Fruit fly (Drosophila melanogaster) whole organism, embryonic: Measurements from ENCODE around the gene CG17187.
A peak's percentile ranks its signal among the peaks of the same experiment; 100 is the strongest.

Experiments
- CG10147 ChIP-seq: fragments of 200-800 bp; sonication (Bioruptor generic); optimal IDR thresholded peaks from 2 replicates; lab custom pipeline; 2019; ENCODE audit warnings: missing biosample characterization, mild to moderate bottlenecking, missing genetic modification characterization, moderate library complexity
- CG10366 ChIP-seq: fragments of 200-800 bp; sonication (Bioruptor generic); IDR thresholded peaks from 2 replicates; pipeline ENCODE4 v1.3.6; 2022; ENCODE audit warnings: missing biosample characterization, missing genetic modification characterization
- CG10431 ChIP-seq: fragments of 200-800 bp; sonication (Bioruptor generic); optimal IDR thresholded peaks from 3 replicates; lab custom pipeline; 2018; ENCODE audit warnings: missing biosample characterization, mild to moderate bottlenecking, missing genetic modification characterization
- CG10462 ChIP-seq: fragments of 200-800 bp; sonication (Bioruptor generic); optimal IDR thresholded peaks from 2 replicates; lab custom pipeline; 2016; ENCODE audit warnings: missing biosample characterization, missing genetic modification characterization
- CG11085 ChIP-seq: fragments of 200-800 bp; sonication (Bioruptor generic); IDR thresholded peaks from 2 replicates; pipeline ENCODE4 v1.3.6; 2022; ENCODE audit warnings: missing biosample characterization, missing genetic modification characterization
- CG14710 ChIP-seq: fragments of 200-800 bp; sonication (Bioruptor generic); optimal IDR thresholded peaks from 3 replicates; lab custom pipeline; 2019; ENCODE audit warnings: missing biosample characterization, mild to moderate bottlenecking, missing genetic modification characterization, moderate library complexity
- CG17385 ChIP-seq: fragments of 200-800 bp; sonication (Bioruptor generic); optimal IDR thresholded peaks from 3 replicates; lab custom pipeline; 2018; ENCODE audit warnings: missing biosample characterization, mild to moderate bottlenecking, missing genetic modification characterization
- CG2712 ChIP-seq: fragments of 200-800 bp; optimal IDR thresholded peaks from 3 replicates; lab custom pipeline; 2019; ENCODE audit warnings: missing biosample characterization, mild to moderate bottlenecking, missing genetic modification characterization, moderate library complexity
- CG30403 ChIP-seq: fragments of 200-800 bp; sonication (Bioruptor generic); optimal IDR thresholded peaks from 3 replicates; lab custom pipeline; 2016; ENCODE audit warnings: missing biosample characterization, missing genetic modification characterization
- CG31388 ChIP-seq: fragments of 200-800 bp; sonication (Bioruptor generic); optimal IDR thresholded peaks from 2 replicates; lab custom pipeline; 2016; ENCODE audit warnings: missing biosample characterization, missing genetic modification characterization
- CG33213 ChIP-seq: fragments of 200-800 bp; sonication (Bioruptor generic); optimal IDR thresholded peaks from 3 replicates; lab custom pipeline; 2016; ENCODE audit warnings: missing biosample characterization, missing genetic modification characterization
- CG34422 ChIP-seq: fragments of 200-800 bp; sonication (Bioruptor generic); IDR thresholded peaks from 3 replicates; pipeline ENCODE4 v1.3.6; 2022; ENCODE audit warnings: missing biosample characterization, missing genetic modification characterization
- CG4730 ChIP-seq: fragments of 200-800 bp; sonication (Bioruptor generic); IDR thresholded peaks from 2 replicates; pipeline ENCODE4 v1.3.6; 2022; ENCODE audit warnings: missing biosample characterization, missing genetic modification characterization
- CG4820 ChIP-seq: fragments of 200-800 bp; sonication (Bioruptor generic); optimal IDR thresholded peaks from 3 replicates; lab custom pipeline; 2016; ENCODE audit warnings: missing biosample characterization, missing genetic modification characterization
- CG6683 ChIP-seq: fragments of 200-800 bp; sonication (Bioruptor generic); optimal IDR thresholded peaks from 2 replicates; lab custom pipeline; 2017; ENCODE audit warnings: missing biosample characterization, mild to moderate bottlenecking, missing genetic modification characterization, missing genetic modification reagents
- CG7372 ChIP-seq: fragments of 200-800 bp; sonication (Bioruptor generic); IDR thresholded peaks from 2 replicates; pipeline ENCODE4 v1.3.6; 2022; ENCODE audit warnings: missing biosample characterization, missing genetic modification characterization
- CG7745 ChIP-seq: fragments of 200-800 bp; sonication (Bioruptor generic); optimal IDR thresholded peaks from 2 replicates; lab custom pipeline; 2018; ENCODE audit warnings: missing biosample characterization, mild to moderate bottlenecking, missing genetic modification characterization, moderate library complexity
- CG7786 ChIP-seq: fragments of 200-800 bp; sonication (Bioruptor generic); optimal IDR thresholded peaks from 2 replicates; lab custom pipeline; 2016; ENCODE audit warnings: missing biosample characterization, missing genetic modification characterization
- CG7928 ChIP-seq: fragments of 200-800 bp; sonication (Bioruptor generic); optimal IDR thresholded peaks from 2 replicates; lab custom pipeline; 2017; ENCODE audit warnings: missing biosample characterization, mild to moderate bottlenecking, missing genetic modification characterization
- CG8388 ChIP-seq: fragments of 200-800 bp; sonication (Bioruptor generic); optimal IDR thresholded peaks from 2 replicates; lab custom pipeline; 2019; ENCODE audit warnings: missing biosample characterization, mild to moderate bottlenecking, missing genetic modification characterization, moderate library complexity
- CG8924 ChIP-seq: fragments of 200-800 bp; optimal IDR thresholded peaks from 3 replicates; lab custom pipeline; 2019; ENCODE audit warnings: missing biosample characterization, mild to moderate bottlenecking, missing genetic modification characterization, moderate library complexity
- CG9817 ChIP-seq: fragments of 200-800 bp; sonication (Bioruptor generic); optimal IDR thresholded peaks from 2 replicates; lab custom pipeline; 2018; ENCODE audit warnings: missing biosample characterization, mild to moderate bottlenecking, missing genetic modification characterization, moderate library complexity
- Dp ChIP-seq: fragments of 200-800 bp; sonication (Bioruptor generic); optimal IDR thresholded peaks from 2 replicates; lab custom pipeline; 2018; ENCODE audit warnings: missing biosample characterization, mild to moderate bottlenecking, missing genetic modification characterization, moderate library complexity
- E2f1 ChIP-seq: fragments of 200-800 bp; sonication (Bioruptor generic); IDR thresholded peaks from 2 replicates; pipeline ENCODE4 v1.3.6; 2022; ENCODE audit warnings: missing biosample characterization, missing genetic modification characterization
- E2f2 ChIP-seq: fragments of 200-800 bp; sonication (Bioruptor generic); IDR thresholded peaks from 2 replicates; pipeline ENCODE4 v1.3.6; 2022; ENCODE audit warnings: missing biosample characterization, missing genetic modification characterization
- Ets97D ChIP-seq: fragments of 200-800 bp; sonication (Bioruptor generic); optimal IDR thresholded peaks from 3 replicates; lab custom pipeline; 2016; ENCODE audit warnings: missing biosample characterization, missing genetic modification characterization
- HmgZ ChIP-seq: fragments of 200-800 bp; sonication (Bioruptor generic); optimal IDR thresholded peaks from 2 replicates; lab custom pipeline; 2018; ENCODE audit warnings: missing biosample characterization, mild to moderate bottlenecking, missing genetic modification characterization
- MESR4 ChIP-seq: fragments of 200-800 bp; sonication (Bioruptor generic); optimal IDR thresholded peaks from 2 replicates; lab custom pipeline; 2018; ENCODE audit warnings: missing biosample characterization, mild to moderate bottlenecking, missing genetic modification characterization, moderate library complexity
- Med ChIP-seq: fragments of 200-800 bp; sonication (Bioruptor generic); peaks from one replicate; lab custom pipeline; 2016; ENCODE audit warnings: missing biosample characterization, missing genetic modification characterization, mild to moderate bottlenecking, inconsistent platforms, moderate library complexity
- Pdp1 ChIP-seq, 2 experiments: fragments of 200-800 bp; sonication (Bioruptor generic); optimal IDR thresholded peaks; 3 replicates each; lab custom pipeline; 2016; ENCODE audit warnings: missing biosample characterization in 2 of 2, missing genetic modification characterization in 2 of 2, mild to moderate bottlenecking in 1 of 2, moderate library complexity in 1 of 2
- Rfx ChIP-seq: fragments of 200-800 bp; sonication (Bioruptor generic); IDR thresholded peaks from 2 replicates; pipeline ENCODE4 v1.3.6; 2022; ENCODE audit warnings: missing biosample characterization, missing genetic modification characterization
- Xrp1 ChIP-seq: fragments of 200-800 bp; sonication (Bioruptor generic); IDR thresholded peaks from 2 replicates; pipeline ENCODE4 v1.3.6; 2022; ENCODE audit warnings: missing biosample characterization, missing genetic modification characterization
- al ChIP-seq: fragments of 200-800 bp; sonication (Bioruptor generic); IDR thresholded peaks from 2 replicates; pipeline ENCODE4 v1.3.6; 2022; ENCODE audit warnings: missing biosample characterization, missing genetic modification characterization
- croc ChIP-seq: fragments of 200-800 bp; sonication (Bioruptor generic); conservative IDR thresholded peaks from 3 replicates; pipeline ENCODE4 v1.3.6; 2022; ENCODE audit warnings: missing biosample characterization, missing genetic modification characterization
- dati ChIP-seq: fragments of 200-800 bp; sonication (Bioruptor generic); IDR thresholded peaks from 2 replicates; pipeline ENCODE4 v1.3.6; 2022; ENCODE audit warnings: missing biosample characterization, missing genetic modification characterization
- exex ChIP-seq: fragments of 200-800 bp; sonication (Bioruptor generic); optimal IDR thresholded peaks from 4 replicates; lab custom pipeline; 2018; ENCODE audit warnings: missing biosample characterization, mild to moderate bottlenecking, missing genetic modification characterization, moderate library complexity
- gfzf ChIP-seq: fragments of 200-800 bp; sonication (Bioruptor generic); optimal IDR thresholded peaks from 2 replicates; lab custom pipeline; 2016; ENCODE audit warnings: missing biosample characterization, mild to moderate bottlenecking, missing genetic modification characterization, moderate library complexity
- grau ChIP-seq: fragments of 200-800 bp; optimal IDR thresholded peaks from 3 replicates; lab custom pipeline; 2019; ENCODE audit warnings: missing biosample characterization, mild to moderate bottlenecking, missing genetic modification characterization, moderate library complexity
- grn ChIP-seq: fragments of 200-800 bp; sonication (Bioruptor generic); optimal IDR thresholded peaks from 3 replicates; lab custom pipeline; 2017; ENCODE audit warnings: missing biosample characterization, missing genetic modification characterization
- ken ChIP-seq: fragments of 200-800 bp; sonication (Bioruptor generic); IDR thresholded peaks from 3 replicates; pipeline ENCODE4 v1.3.6; 2022; ENCODE audit warnings: missing biosample characterization, missing genetic modification characterization
- pan ChIP-seq, 4 experiments: fragments of >200 bp in 3 of 4; fragments of 200-800 bp in 1 of 4; sonication (Bioruptor generic) in 1 of 4; optimal IDR thresholded peaks in 3 of 4; IDR thresholded peaks in 1 of 4; 2 replicates each; pipeline versions ENCODE4 v1.3.6 to Lab custom; 2017 to 2022; ENCODE audit warnings: missing biosample characterization in 2 of 4, missing genetic modification characterization in 2 of 4, mixed read lengths in 1 of 4
- pzg ChIP-seq: fragments of 200-800 bp; sonication (Bioruptor generic); optimal IDR thresholded peaks from 3 replicates; lab custom pipeline; 2018; ENCODE audit warnings: missing biosample characterization, mild to moderate bottlenecking, missing genetic modification characterization, moderate library complexity
- row ChIP-seq: fragments of 200-800 bp; sonication (Bioruptor generic); IDR thresholded peaks from 3 replicates; pipeline ENCODE4 v1.3.6; 2022; ENCODE audit warnings: missing biosample characterization, missing genetic modification characterization
- slbo ChIP-seq: fragments of 200-800 bp; sonication (Bioruptor generic); IDR thresholded peaks from 2 replicates; pipeline ENCODE4 v1.3.6; 2022; ENCODE audit warnings: missing biosample characterization, missing genetic modification characterization
- stwl ChIP-seq: fragments of 200-800 bp; sonication (Bioruptor generic); optimal IDR thresholded peaks from 3 replicates; lab custom pipeline; 2018; ENCODE audit warnings: missing biosample characterization, mild to moderate bottlenecking, missing genetic modification characterization, moderate library complexity
- unpg ChIP-seq: fragments of 200-800 bp; sonication (Bioruptor generic); optimal IDR thresholded peaks from 3 replicates; lab custom pipeline; 2018; ENCODE audit warnings: missing biosample characterization, mild to moderate bottlenecking, missing genetic modification characterization, moderate library complexity
- yki ChIP-seq: fragments of >200 bp; optimal IDR thresholded peaks from 3 replicates; lab custom pipeline; 2018

The CG17187 gene

DNA sequence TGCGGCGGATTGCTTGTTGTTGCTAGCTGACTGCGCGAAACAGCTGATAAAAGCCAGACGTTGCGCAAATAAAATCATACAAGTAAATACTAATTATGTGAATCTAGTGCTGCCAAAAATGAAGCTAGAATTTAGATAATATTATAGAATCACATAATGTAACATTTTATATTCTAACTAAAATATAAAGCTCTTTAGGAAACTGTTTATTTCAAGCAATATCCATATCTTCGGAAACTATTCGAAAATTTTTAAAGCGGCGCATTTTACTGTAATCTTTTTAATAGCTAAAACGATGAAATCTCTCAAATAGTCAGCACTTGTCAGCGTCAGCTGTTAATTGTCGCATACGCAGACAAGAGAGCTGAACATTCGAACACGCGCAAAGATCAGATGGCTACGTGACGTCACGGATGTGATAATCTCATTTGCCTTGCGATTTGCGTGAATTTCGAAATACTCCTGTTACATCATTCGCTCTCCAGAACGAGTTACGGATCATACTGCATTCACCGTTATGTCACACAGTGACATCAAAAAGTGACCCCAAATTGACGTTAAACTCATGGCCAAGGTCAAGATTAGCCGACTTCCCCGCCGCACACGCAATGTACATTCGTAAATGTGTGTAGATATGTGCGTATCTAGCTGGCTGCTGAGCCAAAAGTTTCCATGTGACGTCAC lies 11.5 kb upstream of the CG17187 start (continued):
- TF ChIP-seq unpg (GFP tag; lab: Kevin White, UChicago), result peak; percentile 56
- peak; percentile 63 for TF ChIP-seq CG2712 (tag; lab: Kevin White, UChicago)
- TF ChIP-seq CG33213 (GFP tag; lab: Kevin White, UChicago), result no peak
- peak; percentile 47; the same call in 1 of the 2 replicates for TF ChIP-seq E2f1 (GFP tag; lab: Robert Waterston, UW)
- TF ChIP-seq CG4820, result peak; percentile 20
- TF ChIP-seq CG10366 (GFP tag; lab: Robert Waterston, UW), result no peak
- peak; percentile 91 for TF ChIP-seq exex (tag; lab: Kevin White, UChicago)
- peak; percentile 22 for TF ChIP-seq grau (tag; lab: Kevin White, UChicago)
- TF ChIP-seq croc (GFP tag; lab: Robert Waterston, UW), result no peak
- TF ChIP-seq Med (GFP tag; lab: Kevin White, UChicago), result peak; percentile 84
- peak; percentile 66 for TF ChIP-seq Rfx (GFP tag; lab: Robert Waterston, UW)
- 0 out of 2 replicates have a peak, but pooled peaks have one; percentile 20 for TF ChIP-seq al (GFP tag; lab: Robert Waterston, UW)
- peak; percentile 30 for TF ChIP-seq CG6683 (GFP tag; lab: Kevin White, UChicago)
- peak; percentile 5 for TF ChIP-seq grn (GFP tag; lab: Kevin White, UChicago)
- TF ChIP-seq slbo (GFP tag; lab: Robert Waterston, UW), result 0 out of 2 replicates have a peak, but pooled peaks have one; percentile 5
- peak; percentile 64; the same call in 1 of the 2 replicates for TF ChIP-seq Xrp1 (GFP tag; lab: Robert Waterston, UW)
- peak; percentile 41 for TF ChIP-seq CG30403
- no peak for TF ChIP-seq CG7928 (GFP tag; lab: Kevin White, UChicago)
- no peak for TF ChIP-seq CG10462 (GFP tag; lab: Kevin White, UChicago)
- peak; percentile 5 for TF ChIP-seq CG8388
- TF ChIP-seq CG9817, result no peak
- TF ChIP-seq CG8924 (tag; lab: Kevin White, UChicago), result no peak

DNA sequence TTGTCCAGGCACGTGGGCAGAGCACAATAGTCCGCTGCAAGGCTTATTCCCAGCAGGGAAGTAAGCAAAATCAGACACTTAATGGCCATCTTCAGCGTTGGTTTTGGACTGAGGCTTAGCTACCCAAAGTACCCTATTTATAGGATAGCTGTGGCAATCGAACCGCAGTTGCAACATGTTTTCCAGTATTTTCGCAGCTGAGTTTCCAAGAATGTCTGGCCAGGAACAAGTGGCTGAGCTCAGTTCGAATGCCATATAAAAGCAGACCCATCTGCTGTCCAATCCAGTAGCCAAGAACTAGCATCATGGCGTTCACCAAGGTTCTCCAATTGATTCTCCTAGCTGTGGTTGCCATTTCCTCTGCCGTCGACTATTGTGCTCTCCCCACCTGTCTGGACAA lies 9.2 kb upstream of the CG17187 start, which contains the start of the genes scpr-B and scpr-A:
TSS of gene scpr-B (minus strand) at position 101 of the 400 bp plus-strand sequence.
TSS of gene scpr-A (plus strand) at position 293 of the 400 bp plus-strand sequence.
- no peak for TF ChIP-seq CG7372 (GFP tag; lab: Robert Waterston, UW)
- no peak for TF ChIP-seq row (GFP tag; lab: Robert Waterston, UW)
- TF ChIP-seq CG10431 (GFP tag; lab: Kevin White, UChicago), result no peak
- TF ChIP-seq CG11085 (GFP tag; lab: Robert Waterston, UW), result no peak
- no peak for TF ChIP-seq CG4730 (GFP tag; lab: Robert Waterston, UW)
- no peak for TF ChIP-seq dati (GFP tag; lab: Robert Waterston, UW)
- TF ChIP-seq ken (GFP tag; lab: Robert Waterston, UW), result no peak

DNA sequence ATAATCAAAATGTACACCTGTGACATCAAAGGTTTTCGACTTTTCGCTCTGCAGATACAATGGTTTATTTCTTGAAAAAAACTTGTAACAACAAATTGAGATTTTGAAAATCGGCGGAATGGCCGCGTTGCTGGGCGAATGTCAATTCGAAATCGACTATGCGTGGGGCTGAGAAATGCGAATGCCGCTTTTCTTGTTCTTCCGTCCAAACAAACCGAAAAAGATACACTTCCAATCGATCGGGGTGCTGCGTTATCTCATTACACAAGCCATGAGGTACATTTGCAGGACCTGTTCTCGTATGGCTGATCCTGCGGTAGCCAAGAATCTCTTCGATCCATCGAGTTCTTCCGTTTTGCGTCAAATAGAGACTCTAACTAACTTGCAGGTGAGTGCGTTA lies 5.9 kb upstream of the CG17187 start, which contains the start of gene CG31388:
TSS of gene CG31388 (plus strand) at position 218 of the 400 bp plus-strand sequence.
- peak in 1 of 2 experiments; percentile 9 for TF ChIP-seq Pdp1 (GFP tag; optimal IDR thresholded peaks at IDR 0.05; lab: Kevin White, UChicago)
- peak; percentile 71 for TF ChIP-seq pzg (GFP tag; lab: Kevin White, UChicago)
- TF ChIP-seq CG10147, result no peak
- no peak for TF ChIP-seq CG33213 (GFP tag; lab: Kevin White, UChicago)
- TF ChIP-seq yki (lab: Kevin White, UChicago), result peak; percentile 20
- no peak for TF ChIP-seq CG7745 (tag; lab: Kevin White, UChicago)
- TF ChIP-seq CG17385, result peak; percentile 98
- TF ChIP-seq gfzf (GFP tag; lab: Kevin White, UChicago), result peak; percentile 16
- peak; percentile 27 for TF ChIP-seq HmgZ
- TF ChIP-seq pan (optimal IDR thresholded peaks at IDR 0.05; lab: Kevin White, UChicago), result no peak
- peak in 1 of 2 experiments; percentile 23 for TF ChIP-seq pan (GFP tag; optimal IDR thresholded peaks at IDR 0.05 in 1 of 2, IDR thresholded peaks at IDR 0.05 in 1 of 2)
- TF ChIP-seq CG31388 (GFP tag; lab: Kevin White, UChicago), result no peak
- peak; percentile 48 for TF ChIP-seq stwl (tag; lab: Kevin White, UChicago)
- TF ChIP-seq Dp (GFP tag; lab: Kevin White, UChicago), result peak; percentile 91
- TF ChIP-seq CG2712 (tag; lab: Kevin White, UChicago), result no peak
- TF ChIP-seq E2f2 (GFP tag; lab: Robert Waterston, UW), result peak; percentile 93
- peak; percentile 95 for TF ChIP-seq CG14710 (tag; lab: Kevin White, UChicago)
- peak; percentile 44 for TF ChIP-seq Ets97D
- peak; percentile 54; the same call in 1 of the 3 replicates for TF ChIP-seq CG34422 (GFP tag; lab: Robert Waterston, UW)
- peak; percentile 83 for TF ChIP-seq MESR4 (GFP tag; lab: Kevin White, UChicago)
- no peak for TF ChIP-seq CG7786 (GFP tag; lab: Kevin White, UChicago)
